Worm (Caenorhabditis elegans) whole organism, L1 larva: ENCODE data around the gene K08D8.12.
A peak's percentile ranks its signal among the peaks of the same experiment; 100 is the strongest.

Source experiments
- C04F5.9 ChIP-seq: sonication (generic microtip); optimal IDR thresholded peaks from 2 replicates; lab custom pipeline; 2016; ENCODE audit warnings: missing genetic modification characterization, missing compliant biosample characterization
- C16A3.4 ChIP-seq: fragments of 150-350 bp; optimal IDR thresholded peaks from 2 replicates; lab custom pipeline; 2014; ENCODE audit warnings: missing biosample characterization, missing genetic modification characterization
- C34B4.2 ChIP-seq: sonication (generic microtip); optimal IDR thresholded peaks from 2 replicates; lab custom pipeline; 2017; ENCODE audit warnings: mild to moderate bottlenecking, missing genetic modification characterization, missing compliant biosample characterization
- F16B12.6 ChIP-seq: fragments of 150-350 bp; optimal IDR thresholded peaks from 2 replicates; lab custom pipeline; 2014; ENCODE audit warnings: missing biosample characterization, missing genetic modification characterization
- Y116A8C.19 ChIP-seq: sonication (generic microtip); optimal IDR thresholded peaks from 2 replicates; lab custom pipeline; 2016; ENCODE audit warnings: missing compliant biosample characterization, missing genetic modification characterization, borderline replicate concordance
- aha-1 ChIP-seq: fragments of 150-350 bp; optimal IDR thresholded peaks from 2 replicates; lab custom pipeline; 2014; ENCODE audit warnings: missing biosample characterization, missing genetic modification characterization
- aly-2 ChIP-seq: fragments of 150-350 bp; optimal IDR thresholded peaks from 2 replicates; lab custom pipeline; 2014; ENCODE audit warnings: missing biosample characterization, missing genetic modification characterization
- ama-1 ChIP-seq: fragments of 150-350 bp; optimal IDR thresholded peaks from 2 replicates; lab custom pipeline; 2014
- blmp-1 ChIP-seq: fragments of 150-350 bp; optimal IDR thresholded peaks from 2 replicates; lab custom pipeline; 2014; ENCODE audit warnings: missing biosample characterization, missing genetic modification characterization
- ceh-63 ChIP-seq: fragments of 200-800 bp; sonication (Bioruptor generic); optimal IDR thresholded peaks from 2 replicates; lab custom pipeline; 2018; ENCODE audit warnings: mild to moderate bottlenecking, missing genetic modification characterization, missing compliant biosample characterization
- ceh-90 ChIP-seq: sonication (generic microtip); optimal IDR thresholded peaks from 2 replicates; lab custom pipeline; 2016; ENCODE audit warnings: missing genetic modification characterization, missing compliant biosample characterization
- dsc-1 ChIP-seq: sonication (generic microtip); optimal IDR thresholded peaks from 2 replicates; lab custom pipeline; 2016; ENCODE audit warnings: mild to moderate bottlenecking, missing genetic modification characterization, missing compliant biosample characterization
- efl-1 ChIP-seq, 4 experiments: fragments of 150-350 bp; optimal IDR thresholded peaks in 3 of 4; peaks in 1 of 4; 1 replicate in 1 of 4; 2 replicates in 3 of 4; lab custom pipeline; 2014; ENCODE audit warnings: missing biosample characterization in 2 of 4, missing genetic modification characterization in 2 of 4, missing genetic modification reagents in 2 of 4
- efl-3 ChIP-seq: fragments of 200-800 bp; sonication (Bioruptor generic); optimal IDR thresholded peaks from 2 replicates; lab custom pipeline; 2018; ENCODE audit warnings: mild to moderate bottlenecking, missing genetic modification characterization, missing compliant biosample characterization
- elt-2 ChIP-seq: sonication (generic microtip); optimal IDR thresholded peaks from 2 replicates; lab custom pipeline; 2016; ENCODE audit warnings: missing genetic modification characterization, mild to moderate bottlenecking, inconsistent platforms, missing compliant biosample characterization, missing genetic modification reagents
- fkh-10 ChIP-seq: sonication (generic microtip); optimal IDR thresholded peaks from 2 replicates; lab custom pipeline; 2017; ENCODE audit warnings: missing biosample characterization, missing genetic modification reagents, missing genetic modification characterization
- fkh-8 ChIP-seq: sonication (generic microtip); optimal IDR thresholded peaks from 2 replicates; lab custom pipeline; 2016; ENCODE audit warnings: mild to moderate bottlenecking, missing genetic modification characterization, missing compliant biosample characterization
- fos-1 ChIP-seq: fragments of 150-350 bp; optimal IDR thresholded peaks from 2 replicates; lab custom pipeline; 2014; ENCODE audit warnings: missing biosample characterization, missing genetic modification characterization
- grh-1 ChIP-seq: fragments of 200-800 bp; sonication (Bioruptor generic); IDR thresholded peaks from 2 replicates; pipeline ENCODE4 v1.3.6; 2022; ENCODE audit warnings: missing genetic modification reagents, missing genetic modification characterization, missing compliant biosample characterization
- hlh-4 ChIP-seq: sonication (generic microtip); optimal IDR thresholded peaks from 2 replicates; lab custom pipeline; 2016; ENCODE audit warnings: mild to moderate bottlenecking, missing genetic modification characterization, missing compliant biosample characterization
- isw-1 ChIP-seq: fragments of 200-800 bp; sonication (Bioruptor generic); IDR thresholded peaks from 2 replicates; pipeline ENCODE4 v1.3.6; 2022; ENCODE audit warnings: missing genetic modification characterization, missing compliant biosample characterization
- lin-13 ChIP-seq: fragments of 150-350 bp; optimal IDR thresholded peaks from 2 replicates; lab custom pipeline; 2014; ENCODE audit warnings: missing biosample characterization, missing genetic modification reagents, missing genetic modification characterization
- lin-39 ChIP-seq: fragments of 150-350 bp; optimal IDR thresholded peaks from 2 replicates; lab custom pipeline; 2014; ENCODE audit warnings: missing biosample characterization, missing genetic modification reagents, missing genetic modification characterization
- lir-3 ChIP-seq: sonication (generic microtip); optimal IDR thresholded peaks from 2 replicates; lab custom pipeline; 2016; ENCODE audit warnings: mild to moderate bottlenecking, missing genetic modification characterization, moderate library complexity, missing compliant biosample characterization; ENCODE audit not compliant: poor library complexity
- mab-9 ChIP-seq: fragments of 200-800 bp; sonication (Bioruptor generic); IDR thresholded peaks from 2 replicates; pipeline ENCODE4 v1.3.6; 2022; ENCODE audit warnings: missing genetic modification reagents, missing genetic modification characterization, missing compliant biosample characterization
- mdl-1 ChIP-seq, 2 experiments: fragments of 150-350 bp; optimal IDR thresholded peaks; 2 replicates each; lab custom pipeline; 2014 to 2017; ENCODE audit warnings: missing biosample characterization in 2 of 2, missing genetic modification characterization in 2 of 2, inconsistent platforms in 1 of 2
- mep-1 ChIP-seq: fragments of 150-350 bp; optimal IDR thresholded peaks from 2 replicates; lab custom pipeline; 2014; ENCODE audit warnings: missing biosample characterization, missing genetic modification characterization
- nhr-11 ChIP-seq: fragments of 150-350 bp; optimal IDR thresholded peaks from 2 replicates; lab custom pipeline; 2014; ENCODE audit warnings: missing biosample characterization, missing genetic modification characterization
- nhr-19 ChIP-seq: fragments of 200-800 bp; sonication (Bioruptor generic); conservative IDR thresholded peaks from 2 replicates; pipeline ENCODE4 v1.3.6; 2022; ENCODE audit warnings: missing genetic modification characterization, missing compliant biosample characterization
- nhr-237 ChIP-seq: fragments of 150-350 bp; optimal IDR thresholded peaks from 2 replicates; lab custom pipeline; 2014; ENCODE audit warnings: missing biosample characterization, missing genetic modification characterization
- nhr-71 ChIP-seq: sonication (generic microtip); optimal IDR thresholded peaks from 2 replicates; lab custom pipeline; 2016; ENCODE audit warnings: mild to moderate bottlenecking, missing genetic modification characterization, moderate library complexity, missing compliant biosample characterization
- nhr-76 ChIP-seq: sonication (generic microtip); optimal IDR thresholded peaks from 2 replicates; lab custom pipeline; 2017; ENCODE audit warnings: missing biosample characterization, missing genetic modification characterization
- nhr-77 ChIP-seq: fragments of 150-350 bp; optimal IDR thresholded peaks from 2 replicates; lab custom pipeline; 2014; ENCODE audit warnings: missing biosample characterization, missing genetic modification characterization
- nhr-84 ChIP-seq: sonication (generic microtip); optimal IDR thresholded peaks from 2 replicates; lab custom pipeline; 2017; ENCODE audit warnings: missing biosample characterization, missing genetic modification characterization
- nhr-85 ChIP-seq: sonication (generic microtip); peaks from one replicate; lab custom pipeline; 2016; ENCODE audit warnings: missing genetic modification characterization, inconsistent platforms, missing compliant biosample characterization
- nhr-90 ChIP-seq: sonication (generic microtip); optimal IDR thresholded peaks from 2 replicates; lab custom pipeline; 2016; ENCODE audit warnings: mild to moderate bottlenecking, missing genetic modification characterization, missing compliant biosample characterization; ENCODE audit not compliant: poor library complexity
- pag-3 ChIP-seq: sonication (generic microtip); optimal IDR thresholded peaks from 2 replicates; lab custom pipeline; 2017; ENCODE audit warnings: missing genetic modification characterization, mild to moderate bottlenecking, missing compliant biosample characterization, antibody characterized with exemption, borderline replicate concordance; ENCODE audit not compliant: insufficient read depth
- pax-3 ChIP-seq: fragments of 200-800 bp; sonication (Bioruptor generic); optimal IDR thresholded peaks from 2 replicates; lab custom pipeline; 2018; ENCODE audit warnings: mild to moderate bottlenecking, missing genetic modification characterization, moderate library complexity, missing compliant biosample characterization
- pqm-1 ChIP-seq: sonication (generic microtip); optimal IDR thresholded peaks from 3 replicates; lab custom pipeline; 2017; ENCODE audit warnings: missing biosample characterization, missing genetic modification characterization
- rnt-1 ChIP-seq: sonication (generic microtip); optimal IDR thresholded peaks from 2 replicates; lab custom pipeline; 2016; ENCODE audit warnings: mild to moderate bottlenecking, missing genetic modification characterization, moderate library complexity, missing compliant biosample characterization
- snpc-4 ChIP-seq: fragments of 150-350 bp; optimal IDR thresholded peaks from 2 replicates; lab custom pipeline; 2014; ENCODE audit warnings: missing biosample characterization, missing genetic modification characterization
- snu-23 ChIP-seq: sonication (generic microtip); optimal IDR thresholded peaks from 2 replicates; lab custom pipeline; 2016; ENCODE audit warnings: missing genetic modification characterization, missing compliant biosample characterization
- sup-37 ChIP-seq: fragments of 200-800 bp; sonication (Bioruptor generic); optimal IDR thresholded peaks from 2 replicates; lab custom pipeline; 2018; ENCODE audit warnings: mild to moderate bottlenecking, missing genetic modification characterization, missing compliant biosample characterization
- tlp-1 ChIP-seq: fragments of 150-350 bp; optimal IDR thresholded peaks from 2 replicates; lab custom pipeline; 2014; ENCODE audit warnings: missing biosample characterization, missing genetic modification characterization
- unc-130 ChIP-seq: fragments of 150-350 bp; optimal IDR thresholded peaks from 2 replicates; lab custom pipeline; 2017; ENCODE audit warnings: missing biosample characterization, missing genetic modification characterization, inconsistent platforms
- unc-62 ChIP-seq: fragments of 150-350 bp; optimal IDR thresholded peaks from 2 replicates; lab custom pipeline; 2014; ENCODE audit warnings: missing biosample characterization, missing genetic modification reagents, missing genetic modification characterization
- vab-15 ChIP-seq: sonication (generic microtip); optimal IDR thresholded peaks from 2 replicates; lab custom pipeline; 2017; ENCODE audit warnings: missing genotype, mild to moderate bottlenecking, missing genetic modification characterization, missing compliant biosample characterization
- xbp-1 ChIP-seq: sonication (generic microtip); optimal IDR thresholded peaks from 2 replicates; lab custom pipeline; 2016; ENCODE audit warnings: missing genetic modification characterization, missing compliant biosample characterization
- zag-1 ChIP-seq: fragments of 150-350 bp; optimal IDR thresholded peaks from 2 replicates; lab custom pipeline; 2014; ENCODE audit warnings: missing biosample characterization, missing genetic modification characterization
- zip-4 ChIP-seq: fragments of 200-800 bp; sonication (Bioruptor generic); optimal IDR thresholded peaks from 2 replicates; lab custom pipeline; 2018; ENCODE audit warnings: mild to moderate bottlenecking, missing genetic modification characterization, moderate library complexity, missing compliant biosample characterization
- ztf-11 ChIP-seq, 2 experiments: sonication (generic microtip); optimal IDR thresholded peaks; 2 replicates each; lab custom pipeline; 2016 to 2017; ENCODE audit warnings: missing genetic modification characterization in 2 of 2, missing biosample characterization in 1 of 2, missing compliant biosample characterization in 1 of 2

K08D8.12 gene

ce11 chrIV:12893166-12893565 is at the start of gene K08D8.12:
Gene K08D8.12, plus strand, starts transcription at chrIV:12893466.
- TF ChIP-seq nhr-85 (tag; lab: Kevin White, UChicago), result peak; percentile 6
- no peak for TF ChIP-seq nhr-71 (tag; lab: Kevin White, UChicago)
- TF ChIP-seq C34B4.2, result no peak
- no peak for TF ChIP-seq nhr-77 (tag; lab: Kevin White, UChicago)
- TF ChIP-seq ceh-90 (tag; lab: Kevin White, UChicago), result no peak
- TF ChIP-seq, all 84 proteins: peak for 1

DNA sequence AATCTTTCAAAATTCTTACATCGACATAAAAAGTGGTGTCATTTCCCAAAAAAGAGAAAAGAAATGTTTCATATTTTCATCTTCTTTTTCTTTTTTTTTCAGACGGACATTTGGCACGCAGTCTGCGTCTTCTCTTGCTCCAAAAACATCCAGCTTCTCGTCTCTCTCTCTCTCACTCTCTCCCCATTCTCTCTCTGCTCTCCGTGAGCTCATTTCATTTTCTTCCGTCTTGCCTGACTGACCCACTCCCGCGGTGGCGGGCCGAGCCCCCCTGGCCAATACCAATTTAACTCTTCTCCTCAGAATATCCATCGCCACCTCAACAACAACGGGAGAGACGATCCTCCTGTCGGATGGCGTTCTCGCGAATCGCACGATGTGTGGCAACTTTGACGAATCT is 47.7 kb upstream of the K08D8.12 start, which contains the start of gene txt-19:
Gene txt-19 (plus strand): TSS at position 304 of the 400 bp plus-strand sequence.
- TF ChIP-seq lin-13 (GFP tag; lab: Kevin White, UChicago) (no peak), nhr-77 (tag; lab: Kevin White, UChicago) (no peak), nhr-237 (tag; lab: Kevin White, UChicago) (no peak), ceh-90 (tag; lab: Kevin White, UChicago) (no peak), C04F5.9 (no peak), fos-1 (tag; lab: Kevin White, UChicago) (no peak), grh-1 (GFP tag; lab: Robert Waterston, UW) (no peak), unc-62 (no peak), F16B12.6 (tag; lab: Kevin White, UChicago) (no peak), Y116A8C.19 (tag; lab: Kevin White, UChicago) (no peak), blmp-1 (no peak), zip-4 (GFP tag; lab: Kevin White, UChicago) (no peak), snu-23 (no peak), elt-2 (tag; lab: Kevin White, UChicago) (no peak), aly-2 (tag; lab: Kevin White, UChicago) (no peak), ama-1 (lab: Kevin White, UChicago) (no peak), lir-3 (tag; lab: Kevin White, UChicago) (no peak), C16A3.4 (tag; lab: Kevin White, UChicago) (no peak), snpc-4 (no peak), mab-9 (GFP tag; lab: Robert Waterston, UW) (no peak), fkh-10 (GFP tag; lab: Kevin White, UChicago) (no peak), efl-3 (GFP tag; lab: Kevin White, UChicago) (no peak), fkh-8 (tag; lab: Kevin White, UChicago) (peak; percentile 46), vab-15 (tag; lab: Kevin White, UChicago) (no peak), C34B4.2 (no peak), nhr-76 (tag; lab: Kevin White, UChicago) (no peak), isw-1 (GFP tag; lab: Robert Waterston, UW) (no peak), unc-130 (tag; lab: Kevin White, UChicago) (no peak), nhr-11 (no peak), aha-1 (no peak), nhr-19 (GFP tag; lab: Robert Waterston, UW) (no peak), zag-1 (tag; lab: Kevin White, UChicago) (no peak), pax-3 (tag; lab: Kevin White, UChicago) (no peak), lin-39 (no peak), nhr-90 (tag; lab: Kevin White, UChicago) (no peak), nhr-85 (tag; lab: Kevin White, UChicago) (no peak), xbp-1 (tag; lab: Kevin White, UChicago) (no peak), pag-3 (tag; lab: Kevin White, UChicago) (no peak), mep-1 (tag; lab: Kevin White, UChicago) (no peak), rnt-1 (tag; lab: Kevin White, UChicago) (no peak), efl-1 (optimal IDR thresholded peaks at IDR 0.05; lab: Kevin White, UChicago) (peak; percentile 6 to 14), efl-1 (GFP tag; optimal IDR thresholded peaks at IDR 0.05 in 1 of 2; lab: Kevin White, UChicago) (no peak), tlp-1 (tag; lab: Kevin White, UChicago) (no peak), dsc-1 (tag; lab: Kevin White, UChicago) (no peak), hlh-4 (tag; lab: Kevin White, UChicago) (no peak), ceh-63 (GFP tag; lab: Kevin White, UChicago) (no peak), pqm-1 (no peak), ztf-11 (tag; optimal IDR thresholded peaks at IDR 0.05; lab: Kevin White, UChicago) (no peak), mdl-1 (tag; optimal IDR thresholded peaks at IDR 0.05; lab: Kevin White, UChicago) (no peak), sup-37 (GFP tag; lab: Kevin White, UChicago) (no peak), nhr-84 (tag; lab: Kevin White, UChicago) (no peak)
